Fruit fly (Drosophila melanogaster) whole organism, embryonic: ENCODE measurements around the gene Ugt316A1.
A peak's percentile ranks its signal among the peaks of the same experiment; 100 is the strongest.

Source experiments
- Atf6 ChIP-seq: fragments of 200-800 bp; sonication (Bioruptor generic); IDR thresholded peaks from 2 replicates; pipeline ENCODE4 v1.3.6; 2022; ENCODE audit warnings: missing biosample characterization, missing genetic modification characterization
- CG10274 ChIP-seq: fragments of 200-800 bp; sonication (Bioruptor generic); optimal IDR thresholded peaks from 3 replicates; lab custom pipeline; 2017; ENCODE audit warnings: missing biosample characterization, mild to moderate bottlenecking, missing genetic modification characterization
- CG10366 ChIP-seq: fragments of 200-800 bp; sonication (Bioruptor generic); IDR thresholded peaks from 2 replicates; pipeline ENCODE4 v1.3.6; 2022; ENCODE audit warnings: missing biosample characterization, missing genetic modification characterization
- CG11695 ChIP-seq: fragments of 200-800 bp; sonication (Bioruptor generic); IDR thresholded peaks from 3 replicates; pipeline ENCODE4 v1.3.6; 2022; ENCODE audit warnings: missing biosample characterization, missing genetic modification characterization
- CG11696 ChIP-seq: fragments of 200-800 bp; sonication (Bioruptor generic); IDR thresholded peaks from 2 replicates; pipeline ENCODE4 v1.3.6; 2022; ENCODE audit warnings: missing biosample characterization, missing genetic modification characterization
- CG1233 ChIP-seq: fragments of 200-800 bp; sonication (Bioruptor generic); optimal IDR thresholded peaks from 4 replicates; lab custom pipeline; 2018; ENCODE audit warnings: missing biosample characterization, mild to moderate bottlenecking, missing genetic modification characterization
- CG12391 ChIP-seq: fragments of 200-800 bp; sonication (Bioruptor generic); optimal IDR thresholded peaks from 3 replicates; lab custom pipeline; 2018; ENCODE audit warnings: missing biosample characterization, mild to moderate bottlenecking, missing genetic modification characterization, moderate library complexity
- CG13296 ChIP-seq: fragments of 200-800 bp; sonication (Bioruptor generic); optimal IDR thresholded peaks from 3 replicates; lab custom pipeline; 2018; ENCODE audit warnings: missing biosample characterization, mild to moderate bottlenecking, missing genetic modification characterization
- CG18619 ChIP-seq: fragments of 200-800 bp; sonication (Bioruptor generic); optimal IDR thresholded peaks from 3 replicates; lab custom pipeline; 2017; ENCODE audit warnings: missing biosample characterization, mild to moderate bottlenecking, missing genetic modification characterization
- CG2678 ChIP-seq: fragments of 200-800 bp; sonication (Bioruptor generic); optimal IDR thresholded peaks from 3 replicates; lab custom pipeline; 2019; ENCODE audit warnings: missing biosample characterization, mild to moderate bottlenecking, missing genetic modification characterization, moderate library complexity
- CG2889 ChIP-seq: fragments of 200-800 bp; sonication (Bioruptor generic); IDR thresholded peaks from 3 replicates; pipeline ENCODE4 v1.3.6; 2022; ENCODE audit warnings: missing biosample characterization, missing genetic modification characterization
- CG3065 ChIP-seq: fragments of 200-800 bp; sonication (Bioruptor generic); optimal IDR thresholded peaks from 2 replicates; lab custom pipeline; 2016; ENCODE audit warnings: missing biosample characterization, missing genetic modification characterization
- CG31388 ChIP-seq: fragments of 200-800 bp; sonication (Bioruptor generic); optimal IDR thresholded peaks from 2 replicates; lab custom pipeline; 2016; ENCODE audit warnings: missing biosample characterization, missing genetic modification characterization
- CG3281 ChIP-seq: fragments of 200-800 bp; sonication (Bioruptor generic); optimal IDR thresholded peaks from 3 replicates; lab custom pipeline; 2017; ENCODE audit warnings: missing biosample characterization, mild to moderate bottlenecking, missing genetic modification characterization
- CG33213 ChIP-seq: fragments of 200-800 bp; sonication (Bioruptor generic); optimal IDR thresholded peaks from 3 replicates; lab custom pipeline; 2016; ENCODE audit warnings: missing biosample characterization, missing genetic modification characterization
- CG34376 ChIP-seq: fragments of 200-800 bp; sonication (Bioruptor generic); optimal IDR thresholded peaks from 2 replicates; lab custom pipeline; 2018; ENCODE audit warnings: missing biosample characterization, mild to moderate bottlenecking, missing genetic modification characterization
- CG3726 ChIP-seq: fragments of 200-800 bp; sonication (Bioruptor generic); IDR thresholded peaks from 3 replicates; pipeline ENCODE4, ENCODE4 v1.3.6; 2022; ENCODE audit warnings: missing biosample characterization, missing genetic modification characterization
- CG4328 ChIP-seq: fragments of 200-800 bp; sonication (Bioruptor generic); optimal IDR thresholded peaks from 3 replicates; lab custom pipeline; 2017; ENCODE audit warnings: missing biosample characterization, missing genetic modification reagents, missing genetic modification characterization
- CG4707 ChIP-seq: fragments of 200-800 bp; sonication (Bioruptor generic); optimal IDR thresholded peaks from 2 replicates; lab custom pipeline; 2018; ENCODE audit warnings: missing biosample characterization, mild to moderate bottlenecking, missing genetic modification characterization, moderate library complexity
- CG6791 ChIP-seq: fragments of 200-800 bp; sonication (Bioruptor generic); IDR thresholded peaks from 3 replicates; pipeline ENCODE4 v1.3.6; 2022; ENCODE audit warnings: missing biosample characterization, missing genetic modification characterization; ENCODE audit not compliant: partially characterized antibody
- CG8290 ChIP-seq, 3 experiments: fragments of 200-800 bp; sonication (Bioruptor generic); optimal IDR thresholded peaks; 2 replicates each; lab custom pipeline; 2016 to 2019; ENCODE audit warnings: missing biosample characterization in 3 of 3, missing genetic modification characterization in 3 of 3, mild to moderate bottlenecking in 2 of 3, moderate library complexity in 1 of 3
- CG8388 ChIP-seq: fragments of 200-800 bp; sonication (Bioruptor generic); optimal IDR thresholded peaks from 2 replicates; lab custom pipeline; 2019; ENCODE audit warnings: missing biosample characterization, mild to moderate bottlenecking, missing genetic modification characterization, moderate library complexity
- CG8924 ChIP-seq: fragments of 200-800 bp; optimal IDR thresholded peaks from 3 replicates; lab custom pipeline; 2019; ENCODE audit warnings: missing biosample characterization, mild to moderate bottlenecking, missing genetic modification characterization, moderate library complexity
- E2f2 ChIP-seq: fragments of 200-800 bp; sonication (Bioruptor generic); IDR thresholded peaks from 2 replicates; pipeline ENCODE4 v1.3.6; 2022; ENCODE audit warnings: missing biosample characterization, missing genetic modification characterization
- Ets97D ChIP-seq: fragments of 200-800 bp; sonication (Bioruptor generic); optimal IDR thresholded peaks from 3 replicates; lab custom pipeline; 2016; ENCODE audit warnings: missing biosample characterization, missing genetic modification characterization
- Gsc ChIP-seq: fragments of 200-800 bp; sonication (Bioruptor generic); IDR thresholded peaks from 2 replicates; pipeline ENCODE4 v1.3.6; 2022; ENCODE audit warnings: missing biosample characterization, missing genetic modification characterization
- H15 ChIP-seq: fragments of 200-800 bp; sonication (Bioruptor generic); IDR thresholded peaks from 3 replicates; pipeline ENCODE4 v1.3.6; 2022; ENCODE audit warnings: missing biosample characterization, missing genetic modification characterization
- HHEX ChIP-seq: fragments of 200-800 bp; sonication (Bioruptor generic); optimal IDR thresholded peaks from 3 replicates; lab custom pipeline; 2017; ENCODE audit warnings: missing biosample characterization, mild to moderate bottlenecking, missing genetic modification characterization, missing genetic modification reagents
- HLH3B ChIP-seq: fragments of 200-800 bp; sonication (Bioruptor generic); IDR thresholded peaks from 2 replicates; pipeline ENCODE4 v1.3.6; 2022; ENCODE audit warnings: missing biosample characterization, missing genetic modification characterization
- Nf-YB ChIP-seq: fragments of 200-800 bp; sonication (Bioruptor generic); optimal IDR thresholded peaks from 3 replicates; lab custom pipeline; 2019; ENCODE audit warnings: missing biosample characterization, mild to moderate bottlenecking, missing genetic modification characterization, moderate library complexity
- Optix ChIP-seq: fragments of 200-800 bp; sonication (Bioruptor generic); IDR thresholded peaks from 3 replicates; pipeline ENCODE4 v1.3.6; 2022; ENCODE audit warnings: missing biosample characterization, missing genetic modification characterization
- br ChIP-seq: fragments of >200 bp; optimal IDR thresholded peaks from 2 replicates; lab custom pipeline; 2017
- cad ChIP-seq: fragments of >200 bp; optimal IDR thresholded peaks from 2 replicates; lab custom pipeline; 2017; ENCODE audit warnings: missing biosample characterization, missing genetic modification characterization
- chn ChIP-seq: fragments of 200-800 bp; sonication (Bioruptor generic); optimal IDR thresholded peaks from 2 replicates; lab custom pipeline; 2016; ENCODE audit warnings: missing biosample characterization, missing genetic modification characterization
- ci ChIP-seq: fragments of 200-800 bp; sonication (Bioruptor generic); IDR thresholded peaks from 3 replicates; pipeline ENCODE4 v1.3.6; 2022; ENCODE audit warnings: missing biosample characterization, missing genetic modification characterization
- crc ChIP-seq: fragments of 200-800 bp; sonication (Bioruptor generic); optimal IDR thresholded peaks from 2 replicates; lab custom pipeline; 2016; ENCODE audit warnings: missing biosample characterization, missing genetic modification characterization
- dimm ChIP-seq: fragments of 200-800 bp; sonication (Bioruptor generic); IDR thresholded peaks from 2 replicates; pipeline ENCODE4 v1.3.6; 2022; ENCODE audit warnings: missing biosample characterization, missing genetic modification characterization
- fd3F ChIP-seq: fragments of 200-800 bp; sonication (Bioruptor generic); optimal IDR thresholded peaks from 2 replicates; lab custom pipeline; 2018; ENCODE audit warnings: missing biosample characterization, mild to moderate bottlenecking, missing genetic modification characterization, moderate library complexity
- fu2 ChIP-seq: fragments of 200-800 bp; sonication (Bioruptor generic); optimal IDR thresholded peaks from 2 replicates; lab custom pipeline; 2016; ENCODE audit warnings: missing biosample characterization, missing genetic modification characterization
- her ChIP-seq: fragments of 200-800 bp; sonication (Bioruptor generic); optimal IDR thresholded peaks from 2 replicates; lab custom pipeline; 2016; ENCODE audit warnings: missing biosample characterization, missing genetic modification characterization
- hkb ChIP-seq, 2 experiments: fragments of 200-800 bp in 1 of 2; fragments of >200 bp in 1 of 2; sonication (Bioruptor generic) in 1 of 2; IDR thresholded peaks in 1 of 2; optimal IDR thresholded peaks in 1 of 2; 2 replicates each; pipeline versions ENCODE4 v1.3.6 to Lab custom; 2017 to 2022; ENCODE audit warnings: missing biosample characterization in 1 of 2, missing genetic modification characterization in 1 of 2
- ken ChIP-seq: fragments of 200-800 bp; sonication (Bioruptor generic); IDR thresholded peaks from 3 replicates; pipeline ENCODE4 v1.3.6; 2022; ENCODE audit warnings: missing biosample characterization, missing genetic modification characterization
- luna ChIP-seq: fragments of 200-800 bp; sonication (Bioruptor generic); optimal IDR thresholded peaks from 2 replicates; lab custom pipeline; 2016; ENCODE audit warnings: missing biosample characterization, missing genetic modification characterization
- odd ChIP-seq: fragments of 200-800 bp; sonication (Bioruptor generic); optimal IDR thresholded peaks from 2 replicates; lab custom pipeline; 2017; ENCODE audit warnings: missing biosample characterization, mild to moderate bottlenecking, missing genetic modification characterization
- pita ChIP-seq: fragments of 200-800 bp; sonication (Bioruptor generic); optimal IDR thresholded peaks from 2 replicates; lab custom pipeline; 2017; ENCODE audit warnings: missing biosample characterization, mild to moderate bottlenecking, missing genetic modification characterization
- sens ChIP-seq: fragments of 200-800 bp; sonication (Bioruptor generic); peaks from one replicate; lab custom pipeline; 2016; ENCODE audit warnings: missing biosample characterization, missing genetic modification characterization
- sr ChIP-seq: fragments of 200-800 bp; sonication (Bioruptor generic); IDR thresholded peaks from 3 replicates; pipeline ENCODE4 v1.3.6; 2022; ENCODE audit warnings: missing biosample characterization, missing genetic modification characterization
- tna ChIP-seq: fragments of 200-800 bp; sonication (Bioruptor generic); IDR thresholded peaks from 2 replicates; pipeline ENCODE4 v1.3.6; 2022; ENCODE audit warnings: missing biosample characterization, missing genetic modification characterization; ENCODE audit not compliant: partially characterized antibody
- ttk ChIP-seq: fragments of 200-800 bp; sonication (Bioruptor generic); IDR thresholded peaks from 2 replicates; pipeline ENCODE4 v2.1.2; 2022; ENCODE audit warnings: missing biosample characterization, missing genetic modification characterization
- tx ChIP-seq: fragments of 200-800 bp; sonication (Bioruptor generic); optimal IDR thresholded peaks from 2 replicates; lab custom pipeline; 2016; ENCODE audit warnings: missing biosample characterization, missing genetic modification characterization
- zfh2 ChIP-seq: fragments of 200-800 bp; sonication (Bioruptor generic); optimal IDR thresholded peaks from 2 replicates; lab custom pipeline; 2016; ENCODE audit warnings: missing biosample characterization, missing genetic modification characterization

The Ugt316A1 gene

dm6 chr3L:19024800-19025199, 37.8 kb downstream of the Ugt316A1 start (continued):
- 0 out of 3 replicates have a peak, but pooled peaks have one; percentile 40 for TF ChIP-seq sr (GFP tag; lab: Robert Waterston, UW)
- peak; percentile 57 for TF ChIP-seq CG8388 (GFP tag; lab: Kevin White, UChicago)
- peak; percentile 68; the same call in 2 of the 3 replicates for TF ChIP-seq ken
- peak; percentile 50 for TF ChIP-seq tx (GFP tag; lab: Kevin White, UChicago)
- peak; percentile 98 for TF ChIP-seq sens (GFP tag; lab: Kevin White, UChicago)
- peak; percentile 18 for TF ChIP-seq crc (GFP tag; lab: Kevin White, UChicago)
- TF ChIP-seq CG2889 (GFP tag; lab: Robert Waterston, UW): 0 out of 3 replicates have a peak, but pooled peaks have one; percentile 35
- peak; percentile 33 for TF ChIP-seq CG4328 (GFP tag; lab: Kevin White, UChicago)
- TF ChIP-seq fd3F: peak; percentile 3
- peak; percentile 25 for TF ChIP-seq CG33213
- peak; percentile 56 for TF ChIP-seq Nf-YB
- peak; percentile 50; the same call in 1 of the 2 replicates for TF ChIP-seq E2f2 (GFP tag; lab: Robert Waterston, UW)
- no peak for TF ChIP-seq br
- peak; percentile 65 for TF ChIP-seq CG1233
- TF ChIP-seq tna (GFP tag; lab: Robert Waterston, UW): no peak
- TF ChIP-seq zfh2 (GFP tag; lab: Kevin White, UChicago): no peak
- TF ChIP-seq Ets97D (GFP tag; lab: Kevin White, UChicago): no peak
- TF ChIP-seq odd (GFP tag; lab: Kevin White, UChicago): peak; percentile 60
- peak; percentile 83 for TF ChIP-seq HLH3B (GFP tag; lab: Robert Waterston, UW)
- TF ChIP-seq CG13296 (GFP tag; lab: Kevin White, UChicago): peak; percentile 66
- TF ChIP-seq CG4707 (GFP tag; lab: Kevin White, UChicago): peak; percentile 63
- peak; percentile 66; the same call in 1 of the 3 replicates for TF ChIP-seq CG3726
- peak; percentile 9 for TF ChIP-seq her (GFP tag; lab: Kevin White, UChicago)
- peak; percentile 61 for TF ChIP-seq CG3281 (GFP tag; lab: Kevin White, UChicago)
- TF ChIP-seq Atf6 (GFP tag; lab: Robert Waterston, UW): peak; percentile 61; the same call in 1 of the 2 replicates
- TF ChIP-seq luna: no peak
- no peak for TF ChIP-seq cad (GFP tag; lab: Kevin White, UChicago)
- peak; percentile 87 for TF ChIP-seq ttk (GFP tag; lab: Robert Waterston, UW)
- TF ChIP-seq CG34376 (GFP tag; lab: Kevin White, UChicago): no peak
- peak; percentile 8 for TF ChIP-seq fu2 (GFP tag; lab: Kevin White, UChicago)
- TF ChIP-seq CG31388: no peak
- TF ChIP-seq CG2678 (tag; lab: Kevin White, UChicago): peak; percentile 83
- peak; percentile 92 for TF ChIP-seq ci
- TF ChIP-seq Gsc (GFP tag; lab: Robert Waterston, UW): 0 out of 2 replicates have a peak, but pooled peaks have one; percentile 29
- 0 out of 2 replicates have a peak, but pooled peaks have one; percentile 13 for TF ChIP-seq dimm
- peak; percentile 82 for TF ChIP-seq H15
- TF ChIP-seq Optix (GFP tag; lab: Robert Waterston, UW): peak; percentile 83
- peak; percentile 52 for TF ChIP-seq CG8290 (GFP tag; optimal IDR thresholded peaks at IDR 0.05; lab: Kevin White, UChicago)
- TF ChIP-seq CG8290 (tag; optimal IDR thresholded peaks at IDR 0.05; lab: Kevin White, UChicago): peak; percentile 21 to 31
- TF ChIP-seq HHEX (GFP tag; lab: Kevin White, UChicago): peak; percentile 75
- peak; percentile 83; the same call in 2 of the 3 replicates for TF ChIP-seq CG11695 (GFP tag; lab: Robert Waterston, UW)
- no peak for TF ChIP-seq CG6791 (GFP tag; lab: Robert Waterston, UW)
- peak; percentile 27 for TF ChIP-seq CG10274 (GFP tag; lab: Kevin White, UChicago)
- 0 out of 2 replicates have a peak, but pooled peaks have one; percentile 31 for TF ChIP-seq CG11696 (GFP tag; lab: Robert Waterston, UW)
- no peak for TF ChIP-seq hkb (optimal IDR thresholded peaks at IDR 0.05; lab: Kevin White, UChicago)
- peak; percentile 83 for TF ChIP-seq hkb (GFP tag; IDR thresholded peaks at IDR 0.05; lab: Robert Waterston, UW)
- TF ChIP-seq pita (GFP tag; lab: Kevin White, UChicago): no peak
- peak; percentile 85 for TF ChIP-seq CG12391 (tag; lab: Kevin White, UChicago)
- TF ChIP-seq CG3065 (GFP tag; lab: Kevin White, UChicago): peak; percentile 38
- peak; percentile 85 for TF ChIP-seq CG8924
- peak; percentile 77 for TF ChIP-seq CG10366
- TF ChIP-seq CG18619: peak; percentile 70
- peak; percentile 86 for TF ChIP-seq chn (GFP tag; lab: Kevin White, UChicago)
